Worm (Caenorhabditis elegans) whole organism, young adult: Measurements from ENCODE around the gene fkh-4.

Experiments
- B0261.1 ChIP-seq: sonication (generic microtip); optimal IDR thresholded peaks from 2 replicates; lab custom pipeline; 2016; ENCODE audit warnings: mild to moderate bottlenecking, missing genetic modification characterization, moderate library complexity, missing compliant biosample characterization
- C06A6.2 ChIP-seq: fragments of 200-800 bp; sonication (Bioruptor generic); conservative IDR thresholded peaks from 2 replicates; pipeline ENCODE4 v1.3.6; 2022; ENCODE audit warnings: missing genetic modification characterization, missing compliant biosample characterization
- C17E4.6 ChIP-seq: fragments of 200-800 bp; sonication (Bioruptor generic); IDR thresholded peaks from 2 replicates; pipeline ENCODE4 v1.3.6; 2022; ENCODE audit warnings: missing genetic modification reagents, missing genetic modification characterization, missing compliant biosample characterization
- D2030.7 ChIP-seq: fragments of 200-800 bp; sonication (Bioruptor generic); IDR thresholded peaks from 2 replicates; pipeline ENCODE4 v1.3.6; 2022; ENCODE audit warnings: missing genetic modification reagents, missing genetic modification characterization, missing compliant biosample characterization
- F10E7.11 ChIP-seq: sonication (generic microtip); optimal IDR thresholded peaks from 2 replicates; lab custom pipeline; 2017; ENCODE audit warnings: mild to moderate bottlenecking, missing genetic modification characterization, moderate library complexity, missing compliant biosample characterization
- F22D6.2 ChIP-seq: sonication (generic microtip); optimal IDR thresholded peaks from 2 replicates; lab custom pipeline; 2016; ENCODE audit warnings: mild to moderate bottlenecking, missing genetic modification characterization, missing compliant biosample characterization
- F52B5.7 ChIP-seq: sonication (generic microtip); optimal IDR thresholded peaks from 2 replicates; lab custom pipeline; 2016; ENCODE audit warnings: mild to moderate bottlenecking, missing genetic modification characterization, missing compliant biosample characterization
- F57A8.1 ChIP-seq: fragments of 200-800 bp; sonication (Bioruptor generic); optimal IDR thresholded peaks from 2 replicates; lab custom pipeline; 2018; ENCODE audit warnings: mild to moderate bottlenecking, missing genetic modification characterization, moderate library complexity, missing compliant biosample characterization
- Y56A3A.18 ChIP-seq: fragments of 200-800 bp; sonication (Bioruptor generic); IDR thresholded peaks from 2 replicates; pipeline ENCODE4 v1.3.6; 2022; ENCODE audit warnings: missing genetic modification reagents, missing genetic modification characterization, missing compliant biosample characterization
- Y95B8A.8 ChIP-seq: fragments of 200-800 bp; sonication (Bioruptor generic); IDR thresholded peaks from 2 replicates; pipeline ENCODE4 v1.3.6; 2022; ENCODE audit warnings: missing genetic modification reagents, missing genetic modification characterization, missing compliant biosample characterization
- ama-1 ChIP-seq, 3 experiments: fragments of 150-350 bp in 1 of 3; sonication (generic microtip) in 2 of 3; optimal IDR thresholded peaks; 2 replicates each; lab custom pipeline; 2014 to 2018; ENCODE audit warnings: missing biosample characterization in 2 of 3, missing genetic modification characterization in 2 of 3, missing genetic modification reagents in 2 of 3
- attf-3 ChIP-seq: fragments of 200-800 bp; sonication (Bioruptor generic); conservative IDR thresholded peaks from 2 replicates; pipeline ENCODE4 v1.3.6; 2022; ENCODE audit warnings: missing genetic modification reagents, missing genetic modification characterization, missing compliant biosample characterization
- attf-6 ChIP-seq: fragments of 200-800 bp; sonication (Bioruptor generic); IDR thresholded peaks from 2 replicates; pipeline ENCODE4 v1.3.6; 2022; ENCODE audit warnings: missing genetic modification reagents, missing genetic modification characterization, missing compliant biosample characterization
- ceh-58 ChIP-seq: fragments of 200-800 bp; sonication (Bioruptor generic); IDR thresholded peaks from 2 replicates; pipeline ENCODE4 v1.3.6; 2022; ENCODE audit warnings: missing genetic modification characterization, missing compliant biosample characterization
- chd-7 ChIP-seq: sonication (generic microtip); optimal IDR thresholded peaks from 2 replicates; lab custom pipeline; 2016; ENCODE audit warnings: mild to moderate bottlenecking, missing genetic modification characterization, moderate library complexity, missing compliant biosample characterization
- die-1 ChIP-seq: sonication (generic microtip); optimal IDR thresholded peaks from 2 replicates; lab custom pipeline; 2016; ENCODE audit warnings: missing genotype, mild to moderate bottlenecking, missing genetic modification characterization, missing compliant biosample characterization
- egl-18 ChIP-seq: fragments of 200-800 bp; sonication (Bioruptor generic); IDR thresholded peaks from 2 replicates; pipeline ENCODE4 v1.3.6; 2022; ENCODE audit warnings: missing genetic modification reagents, missing genetic modification characterization, missing compliant biosample characterization
- ets-4 ChIP-seq: fragments of 200-800 bp; sonication (Bioruptor generic); optimal IDR thresholded peaks from 2 replicates; lab custom pipeline; 2018; ENCODE audit warnings: mild to moderate bottlenecking, missing genetic modification characterization, missing compliant biosample characterization
- gei-17 ChIP-seq: fragments of 200-800 bp; sonication (Bioruptor generic); optimal IDR thresholded peaks from 2 replicates; lab custom pipeline; 2018; ENCODE audit warnings: mild to moderate bottlenecking, missing genetic modification characterization, missing compliant biosample characterization
- hmg-20 ChIP-seq: fragments of 200-800 bp; sonication (Bioruptor generic); IDR thresholded peaks from 2 replicates; pipeline ENCODE4 v1.3.6; 2022; ENCODE audit warnings: missing genetic modification reagents, missing genetic modification characterization, missing compliant biosample characterization
- hrde-1 ChIP-seq: sonication (generic microtip); optimal IDR thresholded peaks from 2 replicates; lab custom pipeline; 2016; ENCODE audit warnings: missing genetic modification characterization, mild to moderate bottlenecking, missing compliant biosample characterization, moderate library complexity, missing genotype, missing genetic modification reagents, borderline replicate concordance
- lag-1 ChIP-seq: fragments of 200-800 bp; sonication (Bioruptor generic); IDR thresholded peaks from 2 replicates; pipeline ENCODE4 v1.3.6; 2022; ENCODE audit warnings: missing genetic modification reagents, missing genetic modification characterization, missing compliant biosample characterization
- madf-8 ChIP-seq: fragments of 200-800 bp; sonication (Bioruptor generic); conservative IDR thresholded peaks from 2 replicates; pipeline ENCODE4 v1.3.6; 2022; ENCODE audit warnings: missing genetic modification reagents, missing genetic modification characterization, missing compliant biosample characterization
- mcd-1 ChIP-seq: fragments of 200-800 bp; sonication (Bioruptor generic); IDR thresholded peaks from 2 replicates; pipeline ENCODE4 v1.3.6; 2022; ENCODE audit warnings: missing genetic modification reagents, missing genetic modification characterization, missing compliant biosample characterization
- nfya-1 ChIP-seq: sonication (generic microtip); optimal IDR thresholded peaks from 2 replicates; lab custom pipeline; 2017; ENCODE audit warnings: antibody characterized with exemption, missing compliant biosample characterization, missing genetic modification characterization, borderline replicate concordance; ENCODE audit not compliant: insufficient read depth
- nfya-2 ChIP-seq: fragments of 200-800 bp; sonication (Bioruptor generic); IDR thresholded peaks from 2 replicates; pipeline ENCODE4 v1.3.6; 2022; ENCODE audit warnings: missing genetic modification reagents, missing genetic modification characterization, missing compliant biosample characterization
- nhr-27 ChIP-seq: fragments of 200-800 bp; sonication (Bioruptor generic); optimal IDR thresholded peaks from 2 replicates; lab custom pipeline; 2018; ENCODE audit warnings: mild to moderate bottlenecking, missing genetic modification characterization, moderate library complexity, missing compliant biosample characterization
- nhr-80 ChIP-seq: sonication (generic microtip); optimal IDR thresholded peaks from 2 replicates; lab custom pipeline; 2016; ENCODE audit warnings: missing genetic modification characterization, missing compliant biosample characterization
- pbrm-1 ChIP-seq: fragments of 200-800 bp; sonication (Bioruptor generic); IDR thresholded peaks from 2 replicates; pipeline ENCODE4 v1.3.6; 2022; ENCODE audit warnings: missing genetic modification reagents, missing genetic modification characterization, missing compliant biosample characterization
- rcor-1 ChIP-seq: fragments of 200-800 bp; sonication (Bioruptor generic); IDR thresholded peaks from 2 replicates; pipeline ENCODE4 v1.3.6; 2022; ENCODE audit warnings: missing genetic modification reagents, missing genetic modification characterization, missing compliant biosample characterization
- rec-8 ChIP-seq, 2 experiments: sonication (generic microtip); optimal IDR thresholded peaks; 2 replicates each; lab custom pipeline; 2016; ENCODE audit warnings: mild to moderate bottlenecking in 2 of 2, missing genetic modification characterization in 2 of 2, missing genetic modification reagents in 2 of 2, missing genotype in 2 of 2, missing biosample characterization in 1 of 2, missing compliant biosample characterization in 1 of 2, moderate library complexity in 1 of 2
- sea-2 ChIP-seq: fragments of 200-800 bp; sonication (Bioruptor generic); IDR thresholded peaks from 2 replicates; pipeline ENCODE4 v1.3.6; 2022; ENCODE audit warnings: missing genetic modification characterization, missing compliant biosample characterization
- snpc-1.3 ChIP-seq: sonication (generic microtip); optimal IDR thresholded peaks from 2 replicates; lab custom pipeline; 2017; ENCODE audit warnings: missing genetic modification characterization, mild to moderate bottlenecking, missing compliant biosample characterization, antibody characterized with exemption, moderate library complexity, missing genotype, missing genetic modification reagents; ENCODE audit not compliant: insufficient read depth
- snpc-3.4 ChIP-seq: sonication (generic microtip); optimal IDR thresholded peaks from 2 replicates; lab custom pipeline; 2017; ENCODE audit warnings: missing genetic modification characterization, mild to moderate bottlenecking, missing compliant biosample characterization, antibody characterized with exemption, moderate library complexity, missing genotype, missing genetic modification reagents
- snpc-4 ChIP-seq, 5 experiments: fragments of 150-350 bp in 1 of 5; sonication (generic microtip) in 4 of 5; optimal IDR thresholded peaks; 2 replicates each; lab custom pipeline; 2014 to 2018; ENCODE audit warnings: missing genetic modification characterization in 5 of 5, missing biosample characterization in 3 of 5, antibody characterized with exemption in 2 of 5, mild to moderate bottlenecking in 2 of 5, missing compliant biosample characterization in 2 of 5, missing genotype in 2 of 5, moderate library complexity in 2 of 5, missing genetic modification reagents in 1 of 5
- somi-1 ChIP-seq: fragments of 200-800 bp; sonication (Bioruptor generic); optimal IDR thresholded peaks from 2 replicates; lab custom pipeline; 2018; ENCODE audit warnings: mild to moderate bottlenecking, missing genetic modification characterization, missing compliant biosample characterization
- sptf-2 ChIP-seq: fragments of 200-800 bp; sonication (Bioruptor generic); optimal IDR thresholded peaks from 2 replicates; lab custom pipeline; 2018; ENCODE audit warnings: mild to moderate bottlenecking, missing genetic modification characterization, missing compliant biosample characterization
- tbp1 ChIP-seq: fragments of 200-800 bp; sonication (Bioruptor generic); optimal IDR thresholded peaks from 2 replicates; lab custom pipeline; 2018; ENCODE audit warnings: mild to moderate bottlenecking, missing genetic modification characterization, missing compliant biosample characterization
- tlf-1 ChIP-seq: fragments of 200-800 bp; sonication (Bioruptor generic); optimal IDR thresholded peaks from 2 replicates; lab custom pipeline; 2018; ENCODE audit warnings: mild to moderate bottlenecking, missing genetic modification characterization, missing compliant biosample characterization
- unc-130 ChIP-seq: sonication (generic microtip); optimal IDR thresholded peaks from 2 replicates; lab custom pipeline; 2016; ENCODE audit warnings: missing genetic modification reagents, missing genetic modification characterization, missing compliant biosample characterization
- zim-3 ChIP-seq: sonication (generic microtip); optimal IDR thresholded peaks from 2 replicates; lab custom pipeline; 2017; ENCODE audit warnings: mild to moderate bottlenecking, missing genetic modification characterization, moderate library complexity, missing compliant biosample characterization
- ztf-26 ChIP-seq: sonication (generic microtip); optimal IDR thresholded peaks from 2 replicates; lab custom pipeline; 2017; ENCODE audit warnings: missing genetic modification characterization, missing compliant biosample characterization
- ztf-28 ChIP-seq: fragments of 200-800 bp; sonication (Bioruptor generic); IDR thresholded peaks from 2 replicates; pipeline ENCODE4 v1.3.6; 2022; ENCODE audit warnings: missing genetic modification reagents, missing genetic modification characterization, missing compliant biosample characterization
- ztf-3 ChIP-seq: fragments of 200-800 bp; sonication (Bioruptor generic); optimal IDR thresholded peaks from 2 replicates; lab custom pipeline; 2018; ENCODE audit warnings: mild to moderate bottlenecking, missing genetic modification characterization, missing compliant biosample characterization

The fkh-4 gene

ce11 chrX:13417479-13417878 lies 11.2 kb downstream of the fkh-4 start:
- TF ChIP-seq tlf-1 (no peak), nhr-27 (no peak), ztf-3 (GFP tag; lab: Kevin White, UChicago) (no peak), ceh-58 (no peak), snpc-1.3 (tag; lab: Kevin White, UChicago) (no peak), F22D6.2 (tag; lab: Kevin White, UChicago) (no peak), ets-4 (GFP tag; lab: Kevin White, UChicago) (no peak), nfya-1 (tag; lab: Kevin White, UChicago) (no peak), ama-1 (optimal IDR thresholded peaks at IDR 0.05; lab: Kevin White, UChicago) (no peak), ama-1 (GFP tag; optimal IDR thresholded peaks at IDR 0.05; lab: Kevin White, UChicago) (no peak)

ce11 chrX:13415722-13416121 lies 12.9 kb downstream of the fkh-4 start, which contains the start of gene C29F7.2:
Gene C29F7.2, plus strand, starts transcription at chrX:13416078.
- TF ChIP-seq ztf-26 (no peak), die-1 (no peak), nhr-80 (tag; lab: Kevin White, UChicago) (peak; percentile 44), tbp1 (GFP tag; lab: Kevin White, UChicago) (peak; percentile 31), zim-3 (tag; lab: Kevin White, UChicago) (no peak), rec-8 (tag; optimal IDR thresholded peaks at IDR 0.05; lab: Kevin White, UChicago) (no peak)

- TF ChIP-seq Y95B8A.8 (GFP tag; lab: Robert Waterston, UW), result no peak
- no peak for TF ChIP-seq hmg-20 (GFP tag; lab: Robert Waterston, UW)
- peak; percentile 50 for TF ChIP-seq D2030.7
- no peak for TF ChIP-seq nfya-2 (GFP tag; lab: Robert Waterston, UW)
- TF ChIP-seq zim-3 (tag; lab: Kevin White, UChicago), result peak; percentile 17
- TF ChIP-seq B0261.1 (tag; lab: Kevin White, UChicago), result peak; percentile 77
- peak; percentile 36; the same call in 1 of the 2 replicates for TF ChIP-seq rcor-1
- no peak for TF ChIP-seq C17E4.6 (GFP tag; lab: Robert Waterston, UW)
- peak; percentile 22 for TF ChIP-seq hrde-1 (tag; lab: Kevin White, UChicago)
- TF ChIP-seq sea-2 (GFP tag; lab: Robert Waterston, UW), result no peak
- no peak for TF ChIP-seq F22D6.2 (tag; lab: Kevin White, UChicago)
- TF ChIP-seq F52B5.7 (tag; lab: Kevin White, UChicago), result no peak
- peak; percentile 55 for TF ChIP-seq chd-7
- no peak for TF ChIP-seq egl-18
- no peak; the same call in 1 of the 2 replicates for TF ChIP-seq pbrm-1 (GFP tag; lab: Robert Waterston, UW)
- TF ChIP-seq attf-3, result no peak
- TF ChIP-seq mcd-1 (GFP tag; lab: Robert Waterston, UW), result no peak; the same call in 1 of the 2 replicates
- no peak for TF ChIP-seq madf-8 (GFP tag; lab: Robert Waterston, UW)
- no peak for TF ChIP-seq Y56A3A.18
- no peak for TF ChIP-seq C06A6.2 (GFP tag; lab: Robert Waterston, UW)
- peak; percentile 23 for TF ChIP-seq somi-1 (GFP tag; lab: Kevin White, UChicago)
- TF ChIP-seq lag-1 (GFP tag; lab: Robert Waterston, UW), result no peak
- no peak for TF ChIP-seq ztf-28 (GFP tag; lab: Robert Waterston, UW)
- no peak for TF ChIP-seq F10E7.11
- no peak for TF ChIP-seq gei-17 (GFP tag; lab: Kevin White, UChicago)
- TF ChIP-seq attf-6, result no peak
- no peak for TF ChIP-seq unc-130 (GFP tag; lab: Kevin White, UChicago)
- peak; percentile 75 for TF ChIP-seq snpc-4 (GFP tag; optimal IDR thresholded peaks at IDR 0.05; lab: Kevin White, UChicago)
- TF ChIP-seq snpc-4 (tag; optimal IDR thresholded peaks at IDR 0.05; lab: Kevin White, UChicago), result peak in 3 of 4 experiments; percentile 3 to 82 (median 72)
- TF ChIP-seq ets-4 (GFP tag; lab: Kevin White, UChicago), result no peak
- TF ChIP-seq sptf-2, result no peak
- peak; percentile 49 for TF ChIP-seq snpc-3.4 (tag; lab: Kevin White, UChicago)
- TF ChIP-seq F57A8.1 (GFP tag; lab: Kevin White, UChicago), result no peak
Measured at ce11 chrX:13414974-13415373, 13.7 kb downstream of the fkh-4 start.
